Worm (Caenorhabditis elegans) whole organism, late embryonic: ENCODE data around the gene T16G1.5.

Experiments
- ceh-48 ChIP-seq: sonication (generic microtip); optimal IDR thresholded peaks from 2 replicates; lab custom pipeline; 2016; ENCODE audit warnings: missing genetic modification characterization, inconsistent platforms, missing compliant biosample characterization
- gmeb-2 ChIP-seq: sonication (generic microtip); optimal IDR thresholded peaks from 2 replicates; lab custom pipeline; 2016; ENCODE audit warnings: missing genetic modification characterization, inconsistent platforms, missing compliant biosample characterization
- lin-11 ChIP-seq: fragments of 200-800 bp; sonication (Bioruptor generic); optimal IDR thresholded peaks from 2 replicates; lab custom pipeline; 2018; ENCODE audit warnings: mild to moderate bottlenecking, missing genetic modification characterization, missing compliant biosample characterization
- pha-4 ChIP-seq: fragments of 150-350 bp; optimal IDR thresholded peaks from 2 replicates; lab custom pipeline; 2018; ENCODE audit warnings: missing biosample characterization, missing genetic modification reagents, missing genetic modification characterization
- pqm-1 ChIP-seq: sonication (generic microtip); optimal IDR thresholded peaks from 2 replicates; lab custom pipeline; 2016; ENCODE audit warnings: missing genetic modification characterization, missing compliant biosample characterization
- rnt-1 ChIP-seq: sonication (generic microtip); optimal IDR thresholded peaks from 2 replicates; lab custom pipeline; 2016; ENCODE audit warnings: missing genetic modification characterization, missing compliant biosample characterization
- unc-86 ChIP-seq: sonication (generic microtip); optimal IDR thresholded peaks from 2 replicates; lab custom pipeline; 2016; ENCODE audit warnings: missing genetic modification characterization, missing compliant biosample characterization

ce11 chrV:12954261-12954660, 14.9 kb upstream of the T16G1.5 start:
- TF ChIP-seq gmeb-2 (tag; lab: Kevin White, UChicago): no peak
- TF ChIP-seq pqm-1 (tag; lab: Kevin White, UChicago): no peak
- TF ChIP-seq pha-4 (tag; lab: Kevin White, UChicago): no peak
- no peak for TF ChIP-seq unc-86 (tag; lab: Kevin White, UChicago)
- no peak for TF ChIP-seq rnt-1 (tag; lab: Kevin White, UChicago)
- TF ChIP-seq ceh-48 (tag; lab: Kevin White, UChicago): no peak
- TF ChIP-seq lin-11 (tag; lab: Kevin White, UChicago): no peak
